Worm (Caenorhabditis elegans): Measurements from ENCODE around the gene mdt-17.

The mdt-17 gene

ce11 chrV:20234439-20234838, 32.6 kb downstream of the mdt-17 start (continued):
- TF ChIP-seq ceh-44 (GFP tag; IDR thresholded peaks at IDR 0.05) (no peak), vab-7 (GFP tag; IDR thresholded peaks at IDR 0.05) (no peak), F10B5.3 (tag; optimal IDR thresholded peaks at IDR 0.05) (no peak), lin-1 (GFP tag; IDR thresholded peaks at IDR 0.05) (0 out of 2 replicates have a peak, but pooled peaks have one; percentile 34), F44E2.7 (GFP tag; IDR thresholded peaks at IDR 0.05) (peak; percentile 72; the same call in 1 of the 2 replicates), nhr-11 (tag; optimal IDR thresholded peaks at IDR 0.05) (no peak), zip-11 (GFP tag; IDR thresholded peaks at IDR 0.05) (no peak)

DNA sequence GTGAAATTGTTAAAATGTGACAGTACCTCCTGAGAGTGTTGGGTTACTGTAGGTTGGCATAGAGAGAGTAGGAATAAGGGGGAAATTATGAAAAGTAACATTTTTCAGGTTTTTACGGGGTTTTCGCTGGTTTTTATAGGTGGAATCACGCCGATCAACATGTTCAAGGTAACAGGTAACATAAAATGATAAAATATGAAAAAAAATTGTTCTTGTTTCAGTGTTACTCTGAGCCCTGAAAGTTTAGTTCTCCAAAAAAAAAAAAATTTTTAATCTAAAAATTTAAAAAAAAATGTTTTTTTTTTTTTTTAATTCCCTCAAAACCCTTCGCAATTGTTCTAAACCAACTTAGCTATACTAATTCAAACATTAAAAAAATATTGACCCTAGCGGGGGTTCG, 33.3 kb downstream of the mdt-17 start, which contains the start of gene Y113G7B.15:
Gene Y113G7B.15, minus strand, starts transcription at position 101 of the 400 bp plus-strand sequence.
- TF ChIP-seq duxl-1 (tag; optimal IDR thresholded peaks at IDR 0.05; ENCODE audit: poor library complexity): no peak
- TF ChIP-seq ceh-44 (GFP tag; IDR thresholded peaks at IDR 0.05): no peak
- no peak for TF ChIP-seq D1046.2 (GFP tag; IDR thresholded peaks at IDR 0.05)
- TF ChIP-seq ceh-20 (GFP tag; IDR thresholded peaks at IDR 0.05): no peak
- no peak for TF ChIP-seq nhr-237 (tag; optimal IDR thresholded peaks at IDR 0.05)
- no peak for TF ChIP-seq F10B5.3 (tag; optimal IDR thresholded peaks at IDR 0.05)
- no peak for TF ChIP-seq F44E2.7 (GFP tag; IDR thresholded peaks at IDR 0.05)
- no peak for TF ChIP-seq nhr-76 (tag; optimal IDR thresholded peaks at IDR 0.05)
- no peak for TF ChIP-seq ZK546.5 (tag; optimal IDR thresholded peaks at IDR 0.05)
- no peak for TF ChIP-seq nhr-41 (GFP tag; IDR thresholded peaks at IDR 0.05)
- no peak for TF ChIP-seq egl-27 (tag; optimal IDR thresholded peaks at IDR 0.05)
- TF ChIP-seq ztf-7 (tag; optimal IDR thresholded peaks at IDR 0.05): no peak

DNA sequence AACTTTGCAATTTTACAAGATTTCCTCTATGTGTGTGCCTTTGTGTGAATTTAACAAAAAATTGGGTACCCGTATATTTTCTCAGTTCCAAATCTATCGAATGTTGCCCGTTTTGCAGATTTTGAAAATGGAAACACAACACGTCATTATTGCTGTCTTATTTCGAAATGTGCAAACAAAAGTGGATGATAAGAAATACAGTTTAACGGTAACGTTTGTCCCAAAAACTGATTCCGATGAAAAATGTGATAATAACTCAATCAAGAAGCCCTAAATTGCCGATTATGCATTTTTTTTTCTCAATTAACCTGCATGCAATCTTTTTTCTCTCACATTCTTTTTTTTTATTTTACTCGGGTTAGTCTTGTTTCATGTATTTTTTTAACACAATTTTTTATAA, 41.7 kb downstream of the mdt-17 start:
- TF ChIP-seq duxl-1 (tag; optimal IDR thresholded peaks at IDR 0.05; ENCODE audit: poor library complexity): no peak
- no peak for TF ChIP-seq sdz-12 (GFP tag; optimal IDR thresholded peaks at IDR 0.05)
- no peak for TF ChIP-seq set-16 (GFP tag; IDR thresholded peaks at IDR 0.05)
- TF ChIP-seq T26A8.4 (GFP tag; IDR thresholded peaks at IDR 0.05): no peak
- TF ChIP-seq lin-13 (GFP tag; optimal IDR thresholded peaks at IDR 0.05): no peak
- TF ChIP-seq aly-2 (tag; optimal IDR thresholded peaks at IDR 0.05): no peak
- TF ChIP-seq dmd-6 (GFP tag; IDR thresholded peaks at IDR 0.05): peak; percentile 57; the same call in 1 of the 2 replicates
- no peak for TF ChIP-seq ceh-32 (tag; optimal IDR thresholded peaks at IDR 0.05; ENCODE audit: poor library complexity)
- no peak for TF ChIP-seq F44E2.7 (GFP tag; IDR thresholded peaks at IDR 0.05)
- TF ChIP-seq fos-1 (tag; optimal IDR thresholded peaks at IDR 0.05): no peak
- TF ChIP-seq cey-2 (tag; optimal IDR thresholded peaks at IDR 0.05; ENCODE audit: borderline replicate concordance, insufficient read depth): no peak
- TF ChIP-seq skn-1 (tag; optimal IDR thresholded peaks at IDR 0.05): no peak
- no peak for TF ChIP-seq arid-1 (GFP tag; conservative IDR thresholded peaks at IDR 0.05)
- no peak for TF ChIP-seq ces-1 (GFP tag; optimal IDR thresholded peaks at IDR 0.05)
- TF ChIP-seq nhr-41 (GFP tag; IDR thresholded peaks at IDR 0.05): no peak
- TF ChIP-seq nhr-77 (tag; optimal IDR thresholded peaks at IDR 0.05): no peak
- TF ChIP-seq nhr-76 (tag; optimal IDR thresholded peaks at IDR 0.05): no peak
- peak; percentile 91 for TF ChIP-seq pqm-1 (tag; optimal IDR thresholded peaks at IDR 0.05)
- no peak for TF ChIP-seq Y75B8A.6 (GFP tag; IDR thresholded peaks at IDR 0.05)
- TF ChIP-seq madf-9 (GFP tag; conservative IDR thresholded peaks at IDR 0.05): no peak
- no peak for TF ChIP-seq ztf-11 (tag; optimal IDR thresholded peaks at IDR 0.05)
- no peak for TF ChIP-seq mdt-29 (GFP tag; IDR thresholded peaks at IDR 0.05)
- no peak for TF ChIP-seq Y105C5A.15 (GFP tag; IDR thresholded peaks at IDR 0.05)
- TF ChIP-seq ZK337.2 (GFP tag; IDR thresholded peaks at IDR 0.05): no peak
- TF ChIP-seq ceh-82 (tag; optimal IDR thresholded peaks at IDR 0.05): no peak
- no peak for TF ChIP-seq egl-43 (GFP tag; IDR thresholded peaks at IDR 0.05)
- no peak for TF ChIP-seq hmg-1.1 (GFP tag; IDR thresholded peaks at IDR 0.05)
- no peak for TF ChIP-seq lin-29 (GFP tag; IDR thresholded peaks at IDR 0.05)
- TF ChIP-seq nhr-28 (tag; optimal IDR thresholded peaks at IDR 0.05): peak; percentile 40
- no peak for TF ChIP-seq lin-39 (tag; optimal IDR thresholded peaks at IDR 0.05)
- TF ChIP-seq ceh-62 (tag; optimal IDR thresholded peaks at IDR 0.05): no peak
- TF ChIP-seq F10B5.3 (tag; optimal IDR thresholded peaks at IDR 0.05): no peak
- no peak for TF ChIP-seq hif-1 (tag; optimal IDR thresholded peaks at IDR 0.05)
- TF ChIP-seq php-3 (GFP tag; IDR thresholded peaks at IDR 0.05): peak; percentile 56; the same call in 1 of the 2 replicates
- TF ChIP-seq T20F7.1 (GFP tag; optimal IDR thresholded peaks at IDR 0.05): no peak
- TF ChIP-seq dve-1 (tag; optimal IDR thresholded peaks at IDR 0.05; ENCODE audit: insufficient read depth): peak; percentile 9
- no peak for TF ChIP-seq unc-130 (GFP tag; optimal IDR thresholded peaks at IDR 0.05)

Measured in whole organism, L4 larva.